Fruit fly (Drosophila melanogaster): ENCODE results near the gene CG33939.

- TF ChIP-seq psq (GFP tag; optimal IDR thresholded peaks at IDR 0.05): no peak
- no peak for TF ChIP-seq ey (GFP tag; optimal IDR thresholded peaks at IDR 0.05)
- TF ChIP-seq sage (GFP tag; optimal IDR thresholded peaks at IDR 0.05): no peak
Observed at dm6 chrX:19174850-19175571, at the start of gene CG33939.
